Worm (Caenorhabditis elegans) whole organism, mixed stage, embryonic: Measurements from ENCODE around the gene dnj-25.

Experiments used
- blmp-1 ChIP-seq: fragments of 150-350 bp; optimal IDR thresholded peaks from 2 replicates; lab custom pipeline; 2014; ENCODE audit warnings: missing biosample characterization, missing genetic modification characterization
- ces-1 ChIP-seq: fragments of 150-350 bp; optimal IDR thresholded peaks from 2 replicates; lab custom pipeline; 2014; ENCODE audit warnings: missing biosample characterization, missing genetic modification reagents, missing genetic modification characterization
- elt-1 ChIP-seq: sonication (generic microtip); optimal IDR thresholded peaks from 2 replicates; lab custom pipeline; 2017; ENCODE audit warnings: missing genetic modification characterization, mild to moderate bottlenecking, missing compliant biosample characterization, antibody characterized with exemption, moderate library complexity, borderline replicate concordance; ENCODE audit not compliant: insufficient read depth
- elt-3 ChIP-seq: fragments of 150-350 bp; optimal IDR thresholded peaks from 2 replicates; lab custom pipeline; 2014; ENCODE audit warnings: missing biosample characterization, missing genetic modification characterization
- lsy-2 ChIP-seq: fragments of 150-350 bp; optimal IDR thresholded peaks from 2 replicates; lab custom pipeline; 2014; ENCODE audit warnings: missing biosample characterization, missing genetic modification characterization
- mls-2 ChIP-seq: sonication (generic microtip); optimal IDR thresholded peaks from 2 replicates; lab custom pipeline; 2016; ENCODE audit warnings: mild to moderate bottlenecking, missing genetic modification characterization, moderate library complexity, missing compliant biosample characterization
- nhr-237 ChIP-seq: fragments of 150-350 bp; optimal IDR thresholded peaks from 2 replicates; lab custom pipeline; 2014; ENCODE audit warnings: missing biosample characterization, missing genetic modification characterization
- pha-4 ChIP-seq: fragments of 150-350 bp; optimal IDR thresholded peaks from 2 replicates; lab custom pipeline; 2018; ENCODE audit warnings: missing biosample characterization, missing genetic modification reagents, missing genetic modification characterization
- tbx-8 ChIP-seq: fragments of 200-800 bp; sonication (Bioruptor generic); optimal IDR thresholded peaks from 2 replicates; lab custom pipeline; 2018; ENCODE audit warnings: mild to moderate bottlenecking, missing genetic modification characterization, moderate library complexity, missing compliant biosample characterization
- unc-120 ChIP-seq: sonication (generic microtip); optimal IDR thresholded peaks from 2 replicates; lab custom pipeline; 2017; ENCODE audit warnings: missing genetic modification characterization, missing compliant biosample characterization; ENCODE audit not compliant: poor library complexity, severe bottlenecking
- unc-39 ChIP-seq: fragments of 150-350 bp; optimal IDR thresholded peaks from 2 replicates; lab custom pipeline; 2014; ENCODE audit warnings: missing biosample characterization, missing genetic modification characterization
- unc-62 ChIP-seq: fragments of 150-350 bp; optimal IDR thresholded peaks from 2 replicates; lab custom pipeline; 2014; ENCODE audit warnings: missing biosample characterization, missing genetic modification reagents, missing genetic modification characterization

DNA sequence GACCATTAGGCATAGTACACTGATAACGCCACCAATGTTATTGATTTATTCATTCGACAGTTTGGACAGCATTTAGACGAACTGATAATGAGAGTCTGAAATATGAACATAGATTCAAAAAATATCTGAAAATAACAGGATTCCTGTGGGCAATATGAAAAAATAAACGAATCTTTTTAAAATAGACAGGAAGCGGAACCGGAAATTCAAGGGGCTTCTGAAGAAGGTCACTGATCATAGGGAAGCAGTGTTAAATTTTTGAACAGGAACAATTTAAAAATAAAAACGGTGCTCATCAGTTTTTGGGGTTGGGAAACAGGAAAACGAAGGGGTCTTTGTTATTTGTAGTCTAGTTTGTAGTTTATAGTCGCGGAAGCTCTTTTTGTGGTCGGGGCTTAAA lies 45.9 kb downstream of the dnj-25 start, which contains the start of gene F53F8.7:
- TF ChIP-seq tbx-8 (no peak), unc-62 (GFP tag; lab: Kevin White, UChicago) (no peak), elt-1 (tag; lab: Kevin White, UChicago) (no peak), lsy-2 (tag; lab: Kevin White, UChicago) (no peak), unc-39 (tag; lab: Kevin White, UChicago) (no peak), nhr-237 (tag; lab: Kevin White, UChicago) (no peak), mls-2 (no peak), pha-4 (tag; lab: Kevin White, UChicago) (no peak), blmp-1 (tag; lab: Kevin White, UChicago) (no peak), unc-120 (tag; lab: Kevin White, UChicago) (no peak), elt-3 (tag; lab: Kevin White, UChicago) (no peak), ces-1 (GFP tag; lab: Kevin White, UChicago) (no peak)
